Worm (Caenorhabditis elegans): ENCODE data around the gene Y6E2A.7.

Gene Y6E2A.7

ce11 chrV:15715636-15716035 is 4.0 kb upstream of the Y6E2A.7 start:
- TF ChIP-seq dmd-4 (tag; optimal IDR thresholded peaks at IDR 0.05; ENCODE audit: borderline replicate concordance) (no peak), ahr-1 (tag; optimal IDR thresholded peaks at IDR 0.05) (no peak), pag-3 (tag; optimal IDR thresholded peaks at IDR 0.05; ENCODE audit: borderline replicate concordance) (no peak), hlh-15 (tag; optimal IDR thresholded peaks at IDR 0.05) (no peak), ref-2 (tag; optimal IDR thresholded peaks at IDR 0.05) (no peak), F13H6.1 (tag; optimal IDR thresholded peaks at IDR 0.05) (no peak), lin-11 (tag; optimal IDR thresholded peaks at IDR 0.05) (no peak), nfya-1 (tag; optimal IDR thresholded peaks at IDR 0.05) (no peak)

- no peak for TF ChIP-seq hlh-8 (tag; optimal IDR thresholded peaks at IDR 0.05)
- TF ChIP-seq ttx-3 (tag; optimal IDR thresholded peaks at IDR 0.05): no peak
- TF ChIP-seq ama-1 (optimal IDR thresholded peaks at IDR 0.05): no peak
- TF ChIP-seq unc-42 (tag; optimal IDR thresholded peaks at IDR 0.05): no peak
- no peak for TF ChIP-seq che-1 (tag; optimal IDR thresholded peaks at IDR 0.05)
- no peak for TF ChIP-seq tbx-2 (tag; optimal IDR thresholded peaks at IDR 0.05)
- no peak for TF ChIP-seq odd-2 (tag; optimal IDR thresholded peaks at IDR 0.05)
- no peak for TF ChIP-seq hlh-13 (GFP tag; optimal IDR thresholded peaks at IDR 0.05)
- TF ChIP-seq ceh-9 (tag; optimal IDR thresholded peaks at IDR 0.05): no peak
- no peak for TF ChIP-seq nhr-11 (tag; optimal IDR thresholded peaks at IDR 0.05)
- no peak for TF ChIP-seq nfya-1 (tag; optimal IDR thresholded peaks at IDR 0.05)
- TF ChIP-seq rnt-1 (tag; optimal IDR thresholded peaks at IDR 0.05): no peak
These were observed 3.0 kb upstream of the Y6E2A.7 start, which contains the start of gene Y6E2A.4 for ce11 chrV:15716679-15717078. TSS of gene Y6E2A.4 (minus strand) at chrV:15716779.

ce11 chrV:15718562-15718961 is 1.1 kb upstream of the Y6E2A.7 start, which contains the start of gene Y6E2A.5:
TSS of gene Y6E2A.5 (minus strand) at chrV:15718662.
- no peak for TF ChIP-seq ceh-19 (GFP tag; optimal IDR thresholded peaks at IDR 0.05)
- TF ChIP-seq unc-42 (tag; optimal IDR thresholded peaks at IDR 0.05): no peak
- TF ChIP-seq K02D7.2 (tag; optimal IDR thresholded peaks at IDR 0.05): no peak
- no peak for TF ChIP-seq ceh-2 (tag; optimal IDR thresholded peaks at IDR 0.05)
- TF ChIP-seq zip-5 (tag; optimal IDR thresholded peaks at IDR 0.05): no peak
- no peak for TF ChIP-seq pha-4 (tag; optimal IDR thresholded peaks at IDR 0.05)
- no peak for TF ChIP-seq hlh-6 (tag; optimal IDR thresholded peaks at IDR 0.05)
- TF ChIP-seq ceh-34 (tag; optimal IDR thresholded peaks at IDR 0.05): no peak
- no peak for TF ChIP-seq hlh-8 (tag; optimal IDR thresholded peaks at IDR 0.05)
- no peak for TF ChIP-seq lin-11 (tag; optimal IDR thresholded peaks at IDR 0.05)
- TF ChIP-seq pag-3 (tag; optimal IDR thresholded peaks at IDR 0.05; ENCODE audit: borderline replicate concordance): no peak
- no peak for TF ChIP-seq mec-3 (tag; optimal IDR thresholded peaks at IDR 0.05; ENCODE audit: borderline replicate concordance)
- no peak for TF ChIP-seq npax-4 (tag; optimal IDR thresholded peaks at IDR 0.05)
- no peak for TF ChIP-seq ceh-48 (tag; optimal IDR thresholded peaks at IDR 0.05)
- TF ChIP-seq hlh-15 (tag; optimal IDR thresholded peaks at IDR 0.05): no peak
- TF ChIP-seq pax-1 (tag; optimal IDR thresholded peaks at IDR 0.05): no peak
- no peak for TF ChIP-seq lim-6 (tag; optimal IDR thresholded peaks at IDR 0.05)
- no peak for TF ChIP-seq F13H6.1 (tag; optimal IDR thresholded peaks at IDR 0.05)
- no peak for TF ChIP-seq ceh-14 (tag; optimal IDR thresholded peaks at IDR 0.05)

ce11 chrV:15721431-15721830 is 1.8 kb downstream of the Y6E2A.7 start:
- no peak for TF ChIP-seq fkh-10 (GFP tag; optimal IDR thresholded peaks at IDR 0.05)
- no peak for TF ChIP-seq nfya-1 (tag; optimal IDR thresholded peaks at IDR 0.05)
- TF ChIP-seq unc-55 (GFP tag; optimal IDR thresholded peaks at IDR 0.05): no peak
- no peak for TF ChIP-seq hlh-8 (tag; optimal IDR thresholded peaks at IDR 0.05)
- TF ChIP-seq gmeb-2 (tag; optimal IDR thresholded peaks at IDR 0.05): no peak
- TF ChIP-seq ceh-31 (tag; optimal IDR thresholded peaks at IDR 0.05): no peak
- TF ChIP-seq ceh-45 (GFP tag; IDR thresholded peaks at IDR 0.05): no peak
- TF ChIP-seq T23F11.4 (GFP tag; optimal IDR thresholded peaks at IDR 0.05): no peak
- no peak for TF ChIP-seq hlh-30 (tag; optimal IDR thresholded peaks at IDR 0.05; ENCODE audit: insufficient read depth)
- TF ChIP-seq eyg-1 (tag; optimal IDR thresholded peaks at IDR 0.05): no peak
- TF ChIP-seq ceh-2 (tag; optimal IDR thresholded peaks at IDR 0.05): no peak

All from whole organism, late embryonic.